Worm (Caenorhabditis elegans) whole organism, L3 larva: ENCODE results near the gene ZC116.5.

ENCODE experiments used
- ZK546.5 ChIP-seq: sonication (generic microtip); optimal IDR thresholded peaks from 2 replicates; lab custom pipeline; 2017; ENCODE audit warnings: missing biosample characterization, missing genetic modification characterization
- ceh-82 ChIP-seq: fragments of 150-350 bp; optimal IDR thresholded peaks from 2 replicates; lab custom pipeline; 2014; ENCODE audit warnings: missing biosample characterization, missing genetic modification characterization
- eor-1 ChIP-seq, 2 experiments: fragments of 150-350 bp; optimal IDR thresholded peaks; 2 replicates each; lab custom pipeline; 2014 to 2018; ENCODE audit warnings: missing biosample characterization in 2 of 2, missing genetic modification characterization in 2 of 2
- pha-4 ChIP-seq: fragments of 150-350 bp; optimal IDR thresholded peaks from 2 replicates; lab custom pipeline; 2014; ENCODE audit warnings: missing biosample characterization, missing genetic modification reagents, missing genetic modification characterization

- TF ChIP-seq pha-4 (tag; lab: Kevin White, UChicago): no peak
- no peak for TF ChIP-seq ZK546.5 (tag; lab: Kevin White, UChicago)
- no peak for TF ChIP-seq eor-1 (tag; optimal IDR thresholded peaks at IDR 0.05; lab: Kevin White, UChicago)
- no peak for TF ChIP-seq ceh-82 (tag; lab: Kevin White, UChicago)
Observed at ce11 chrV:12634050-12634449, 25.3 kb upstream of the ZC116.5 start.
